Worm (Caenorhabditis elegans) whole organism, dauer: Measurements from ENCODE around the gene C04B4.4.

Experiments
- unc-62 ChIP-seq: sonication (generic microtip); optimal IDR thresholded peaks from 2 replicates; lab custom pipeline; 2017; ENCODE audit warnings: missing biosample characterization, missing genetic modification reagents, missing genetic modification characterization

Gene C04B4.4

ce11 chrX:12335808-12336207 is 45.2 kb downstream of the C04B4.4 start, which contains the start of gene srd-48:
srd-48 (plus strand) TSS chrX:12336108.
- TF ChIP-seq unc-62 (GFP tag; lab: Kevin White, UChicago), result no peak

ce11 chrX:12337846-12338490 is 47.3 kb downstream of the C04B4.4 start, which contains the start of gene srd-44:
srd-44 (plus strand) TSS chrX:12338440.
- no peak for TF ChIP-seq unc-62 (GFP tag; lab: Kevin White, UChicago)

- TF ChIP-seq unc-62 (GFP tag; lab: Kevin White, UChicago), result no peak
These were observed 50.7 kb downstream of the C04B4.4 start, which contains the start of gene zig-2 for ce11 chrX:12341338-12341737. zig-2 (minus strand) TSS chrX:12341438.
